Fruit fly (Drosophila melanogaster) whole organism, embryonic: ENCODE results near the gene HDAC1.

ENCODE experiments used
- BEAF-32 ChIP-seq: fragments of 200-800 bp; sonication (Bioruptor generic); optimal IDR thresholded peaks from 3 replicates; lab custom pipeline; 2017; ENCODE audit warnings: missing biosample characterization, missing genetic modification characterization, mild to moderate bottlenecking, moderate library complexity, missing genetic modification reagents
- BtbVII ChIP-seq: fragments of 200-800 bp; sonication (Bioruptor generic); optimal IDR thresholded peaks from 3 replicates; lab custom pipeline; 2017; ENCODE audit warnings: missing biosample characterization, mild to moderate bottlenecking, missing genetic modification characterization
- C15 ChIP-seq: fragments of 200-800 bp; sonication (Bioruptor generic); IDR thresholded peaks from 3 replicates; pipeline ENCODE4 v1.3.6; 2022; ENCODE audit warnings: missing biosample characterization, missing genetic modification characterization
- CG1024 ChIP-seq: fragments of 200-800 bp; sonication (Bioruptor generic); IDR thresholded peaks from 2 replicates; pipeline ENCODE4 v1.3.6; 2022; ENCODE audit warnings: missing biosample characterization, missing genetic modification characterization
- CG10267 ChIP-seq: fragments of 200-800 bp; sonication (Bioruptor generic); optimal IDR thresholded peaks from 2 replicates; lab custom pipeline; 2018; ENCODE audit warnings: missing biosample characterization, mild to moderate bottlenecking, missing genetic modification characterization, moderate library complexity
- CG10654 ChIP-seq: fragments of 200-800 bp; sonication (Bioruptor generic); optimal IDR thresholded peaks from 2 replicates; lab custom pipeline; 2016; ENCODE audit warnings: missing biosample characterization, missing genetic modification characterization
- CG10979 ChIP-seq: fragments of 200-800 bp; sonication (Bioruptor generic); optimal IDR thresholded peaks from 2 replicates; lab custom pipeline; 2018; ENCODE audit warnings: missing biosample characterization, mild to moderate bottlenecking, missing genetic modification characterization, moderate library complexity
- CG11456 ChIP-seq: fragments of 200-800 bp; sonication (Bioruptor generic); IDR thresholded peaks from 3 replicates; pipeline ENCODE4 v1.3.6; 2022; ENCODE audit warnings: missing biosample characterization, missing genetic modification characterization
- CG14860 ChIP-seq: fragments of 200-800 bp; sonication (Bioruptor generic); IDR thresholded peaks from 3 replicates; pipeline ENCODE4 v1.3.6; 2022; ENCODE audit warnings: missing biosample characterization, missing genetic modification characterization; ENCODE audit not compliant: partially characterized antibody
- CG17361 ChIP-seq: fragments of 200-800 bp; sonication (Bioruptor generic); IDR thresholded peaks from 3 replicates; pipeline ENCODE4 v1.3.6; 2022; ENCODE audit warnings: missing biosample characterization, missing genetic modification characterization
- CG18764 ChIP-seq: fragments of 200-800 bp; sonication (Bioruptor generic); optimal IDR thresholded peaks from 3 replicates; lab custom pipeline; 2016; ENCODE audit warnings: missing biosample characterization, missing genetic modification characterization
- CG3065 ChIP-seq: fragments of 200-800 bp; sonication (Bioruptor generic); optimal IDR thresholded peaks from 2 replicates; lab custom pipeline; 2016; ENCODE audit warnings: missing biosample characterization, missing genetic modification characterization
- CG3995 ChIP-seq: fragments of 200-800 bp; sonication (Bioruptor generic); optimal IDR thresholded peaks from 3 replicates; lab custom pipeline; 2016; ENCODE audit warnings: missing biosample characterization, missing genetic modification characterization
- CG4282 ChIP-seq: fragments of 200-800 bp; sonication (Bioruptor generic); optimal IDR thresholded peaks from 2 replicates; lab custom pipeline; 2016; ENCODE audit warnings: missing biosample characterization, missing genetic modification characterization
- CG7372 ChIP-seq: fragments of 200-800 bp; sonication (Bioruptor generic); IDR thresholded peaks from 2 replicates; pipeline ENCODE4 v1.3.6; 2022; ENCODE audit warnings: missing biosample characterization, missing genetic modification characterization
- CG8089 ChIP-seq: fragments of 200-800 bp; sonication (Bioruptor generic); optimal IDR thresholded peaks from 3 replicates; lab custom pipeline; 2016; ENCODE audit warnings: missing biosample characterization, missing genetic modification characterization
- CG9727 ChIP-seq: fragments of 200-800 bp; sonication (Bioruptor generic); optimal IDR thresholded peaks from 3 replicates; lab custom pipeline; 2017; ENCODE audit warnings: missing biosample characterization, mild to moderate bottlenecking, missing genetic modification characterization
- CG9932 ChIP-seq: fragments of 200-800 bp; sonication (Bioruptor generic); IDR thresholded peaks from 2 replicates; pipeline ENCODE4 v1.3.6; 2022; ENCODE audit warnings: missing biosample characterization, missing genetic modification characterization
- Camta ChIP-seq: fragments of 200-800 bp; sonication (Bioruptor generic); optimal IDR thresholded peaks from 2 replicates; lab custom pipeline; 2016; ENCODE audit warnings: missing biosample characterization, missing genetic modification characterization
- Dll ChIP-seq: fragments of 200-800 bp; sonication (Bioruptor generic); IDR thresholded peaks from 4 replicates; pipeline ENCODE4 v1.3.6; 2022; ENCODE audit warnings: missing biosample characterization, missing genetic modification characterization; ENCODE audit not compliant: partially characterized antibody
- Fer2 ChIP-seq: fragments of 200-800 bp; sonication (Bioruptor generic); optimal IDR thresholded peaks from 2 replicates; lab custom pipeline; 2018; ENCODE audit warnings: missing biosample characterization, mild to moderate bottlenecking, missing genetic modification characterization, moderate library complexity
- Gsc ChIP-seq: fragments of 200-800 bp; sonication (Bioruptor generic); IDR thresholded peaks from 2 replicates; pipeline ENCODE4 v1.3.6; 2022; ENCODE audit warnings: missing biosample characterization, missing genetic modification characterization
- HHEX ChIP-seq: fragments of 200-800 bp; sonication (Bioruptor generic); optimal IDR thresholded peaks from 3 replicates; lab custom pipeline; 2017; ENCODE audit warnings: missing biosample characterization, mild to moderate bottlenecking, missing genetic modification characterization, missing genetic modification reagents
- HLH4C ChIP-seq: fragments of 200-800 bp; sonication (Bioruptor generic); IDR thresholded peaks from 3 replicates; pipeline ENCODE4 v1.3.6; 2022; ENCODE audit warnings: missing biosample characterization, missing genetic modification characterization; ENCODE audit not compliant: partially characterized antibody
- HLHmδ ChIP-seq: fragments of 200-800 bp; sonication (Bioruptor generic); optimal IDR thresholded peaks from 2 replicates; lab custom pipeline; 2018; ENCODE audit warnings: missing biosample characterization, mild to moderate bottlenecking, missing genetic modification characterization, moderate library complexity
- Myb ChIP-seq: fragments of 200-800 bp; sonication (Bioruptor generic); optimal IDR thresholded peaks from 2 replicates; lab custom pipeline; 2016; ENCODE audit warnings: missing biosample characterization, missing genetic modification characterization
- NfI ChIP-seq: fragments of 200-800 bp; sonication (Bioruptor generic); optimal IDR thresholded peaks from 3 replicates; lab custom pipeline; 2018; ENCODE audit warnings: missing biosample characterization, mild to moderate bottlenecking, missing genetic modification characterization, moderate library complexity
- Oli ChIP-seq: fragments of 200-800 bp; sonication (Bioruptor generic); optimal IDR thresholded peaks from 2 replicates; lab custom pipeline; 2018; ENCODE audit warnings: missing biosample characterization, mild to moderate bottlenecking, missing genetic modification characterization, moderate library complexity
- PHDP ChIP-seq: fragments of 200-800 bp; sonication (Bioruptor generic); optimal IDR thresholded peaks from 3 replicates; lab custom pipeline; 2018; ENCODE audit warnings: missing biosample characterization, mild to moderate bottlenecking, missing genetic modification characterization, moderate library complexity
- Poxn ChIP-seq: fragments of 200-800 bp; sonication (Bioruptor generic); IDR thresholded peaks from 2 replicates; pipeline ENCODE4 v1.3.6; 2022; ENCODE audit warnings: missing biosample characterization, missing genetic modification characterization
- Sox102F ChIP-seq: fragments of 200-800 bp; sonication (Bioruptor generic); optimal IDR thresholded peaks from 2 replicates; lab custom pipeline; 2018; ENCODE audit warnings: missing biosample characterization, mild to moderate bottlenecking, missing genetic modification characterization, moderate library complexity
- Sry-δ ChIP-seq: fragments of 200-800 bp; sonication (Bioruptor generic); optimal IDR thresholded peaks from 2 replicates; lab custom pipeline; 2016; ENCODE audit warnings: missing biosample characterization, missing genetic modification characterization
- Xrp1 ChIP-seq: fragments of 200-800 bp; sonication (Bioruptor generic); IDR thresholded peaks from 2 replicates; pipeline ENCODE4 v1.3.6; 2022; ENCODE audit warnings: missing biosample characterization, missing genetic modification characterization
- amos ChIP-seq: fragments of 200-800 bp; sonication (Bioruptor generic); IDR thresholded peaks from 2 replicates; pipeline ENCODE4 v1.3.6; 2022; ENCODE audit warnings: missing biosample characterization, missing genetic modification characterization; ENCODE audit not compliant: partially characterized antibody
- ap ChIP-seq: fragments of 200-800 bp; sonication (Bioruptor generic); IDR thresholded peaks from 2 replicates; pipeline ENCODE4 v1.3.6; 2022; ENCODE audit warnings: missing biosample characterization, missing genetic modification characterization
- crc ChIP-seq: fragments of 200-800 bp; sonication (Bioruptor generic); optimal IDR thresholded peaks from 2 replicates; lab custom pipeline; 2016; ENCODE audit warnings: missing biosample characterization, missing genetic modification characterization
- dan ChIP-seq: fragments of 200-800 bp; sonication (Bioruptor generic); IDR thresholded peaks from 2 replicates; pipeline ENCODE4 v1.3.6; 2022; ENCODE audit warnings: missing biosample characterization, missing genetic modification characterization
- gem ChIP-seq: fragments of 200-800 bp; sonication (Bioruptor generic); optimal IDR thresholded peaks from 2 replicates; lab custom pipeline; 2019; ENCODE audit warnings: missing biosample characterization, mild to moderate bottlenecking, missing genetic modification characterization, moderate library complexity
- gsb ChIP-seq: fragments of 200-800 bp; sonication (Bioruptor generic); IDR thresholded peaks from 2 replicates; pipeline ENCODE4 v1.3.6; 2022; ENCODE audit warnings: missing biosample characterization, missing genetic modification characterization
- lov ChIP-seq, 2 experiments: fragments of 200-800 bp in 1 of 2; fragments of >200 bp in 1 of 2; sonication (Bioruptor generic) in 1 of 2; IDR thresholded peaks in 1 of 2; optimal IDR thresholded peaks in 1 of 2; 2 replicates in 1 of 2; 3 replicates in 1 of 2; pipeline versions ENCODE4 v1.3.6 to Lab custom; 2017 to 2022; ENCODE audit warnings: missing biosample characterization in 1 of 2, missing genetic modification characterization in 1 of 2
- mld ChIP-seq: fragments of 200-800 bp; sonication (Bioruptor generic); IDR thresholded peaks from 3 replicates; pipeline ENCODE4 v1.3.6; 2022; ENCODE audit warnings: missing biosample characterization, missing genetic modification characterization; ENCODE audit not compliant: partially characterized antibody
- pzg ChIP-seq: fragments of 200-800 bp; sonication (Bioruptor generic); optimal IDR thresholded peaks from 3 replicates; lab custom pipeline; 2018; ENCODE audit warnings: missing biosample characterization, mild to moderate bottlenecking, missing genetic modification characterization, moderate library complexity
- sens ChIP-seq: fragments of 200-800 bp; sonication (Bioruptor generic); peaks from one replicate; lab custom pipeline; 2016; ENCODE audit warnings: missing biosample characterization, missing genetic modification characterization
- sima ChIP-seq: fragments of 200-800 bp; sonication (Bioruptor generic); optimal IDR thresholded peaks from 2 replicates; lab custom pipeline; 2016; ENCODE audit warnings: missing biosample characterization, missing genetic modification characterization
- sna ChIP-seq: fragments of 200-800 bp; sonication (Bioruptor generic); IDR thresholded peaks from 2 replicates; pipeline ENCODE4 v1.3.6; 2022; ENCODE audit warnings: missing biosample characterization, missing genetic modification characterization; ENCODE audit not compliant: partially characterized antibody
- tna ChIP-seq: fragments of 200-800 bp; sonication (Bioruptor generic); IDR thresholded peaks from 2 replicates; pipeline ENCODE4 v1.3.6; 2022; ENCODE audit warnings: missing biosample characterization, missing genetic modification characterization; ENCODE audit not compliant: partially characterized antibody
- toy ChIP-seq: fragments of 200-800 bp; sonication (Bioruptor generic); IDR thresholded peaks from 2 replicates; pipeline ENCODE4 v1.3.6; 2022; ENCODE audit warnings: missing biosample characterization, missing genetic modification characterization
- tx ChIP-seq: fragments of 200-800 bp; sonication (Bioruptor generic); optimal IDR thresholded peaks from 2 replicates; lab custom pipeline; 2016; ENCODE audit warnings: missing biosample characterization, missing genetic modification characterization
- wor ChIP-seq: fragments of 200-800 bp; sonication (Bioruptor generic); IDR thresholded peaks from 2 replicates; pipeline ENCODE4 v1.3.6; 2022; ENCODE audit warnings: missing biosample characterization, missing genetic modification characterization
- zf30C ChIP-seq: fragments of 200-800 bp; sonication (Bioruptor generic); optimal IDR thresholded peaks from 3 replicates; lab custom pipeline; 2018; ENCODE audit warnings: missing biosample characterization, mild to moderate bottlenecking, missing genetic modification characterization
- zfh2 ChIP-seq: fragments of 200-800 bp; sonication (Bioruptor generic); optimal IDR thresholded peaks from 2 replicates; lab custom pipeline; 2016; ENCODE audit warnings: missing biosample characterization, missing genetic modification characterization

The HDAC1 gene

DNA sequence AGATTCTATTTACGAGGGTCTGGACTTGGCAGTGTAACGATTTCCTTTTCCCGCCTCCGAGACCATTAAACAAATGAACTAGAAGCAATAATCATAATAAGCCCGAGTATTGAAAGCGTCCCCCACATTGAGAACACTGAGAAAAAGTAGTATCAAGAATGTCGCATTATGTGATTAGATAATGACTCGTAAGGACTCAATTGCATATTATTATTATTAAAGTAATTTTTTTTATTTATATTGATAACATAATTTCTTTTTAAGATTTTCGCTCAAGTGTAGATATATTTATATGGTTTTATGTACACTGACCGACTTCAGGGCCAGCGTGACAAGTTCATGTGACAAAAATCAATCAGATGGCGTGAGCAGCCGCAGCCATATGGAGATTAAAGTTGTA lies 23.1 kb upstream of the HDAC1 start (continued):
- TF ChIP-seq CG1024, result no peak
- no peak for TF ChIP-seq CG9932 (GFP tag; lab: Robert Waterston, UW)
- peak; percentile 27 for TF ChIP-seq CG10654 (GFP tag; lab: Kevin White, UChicago)
- TF ChIP-seq Sox102F (GFP tag; lab: Kevin White, UChicago), result peak; percentile 72
- no peak for TF ChIP-seq zfh2 (GFP tag; lab: Kevin White, UChicago)
- TF ChIP-seq sna (GFP tag; lab: Robert Waterston, UW), result no peak
- TF ChIP-seq lov (optimal IDR thresholded peaks at IDR 0.05; lab: Kevin White, UChicago), result no peak
- TF ChIP-seq lov (GFP tag; IDR thresholded peaks at IDR 0.05; lab: Robert Waterston, UW), result no peak
- no peak for TF ChIP-seq amos (GFP tag; lab: Robert Waterston, UW)
- TF ChIP-seq HLH4C (GFP tag; lab: Robert Waterston, UW), result no peak
- no peak for TF ChIP-seq C15
- peak; percentile 45 for TF ChIP-seq BtbVII
- no peak for TF ChIP-seq CG3995 (GFP tag; lab: Kevin White, UChicago)
- TF ChIP-seq Fer2, result no peak
- TF ChIP-seq dan (GFP tag; lab: Robert Waterston, UW), result no peak
- TF ChIP-seq Dll, result no peak
- peak; percentile 68 for TF ChIP-seq PHDP (tag; lab: Kevin White, UChicago)
- TF ChIP-seq mld (GFP tag; lab: Robert Waterston, UW), result no peak
- TF ChIP-seq tx (GFP tag; lab: Kevin White, UChicago), result no peak
- peak; percentile 39 for TF ChIP-seq CG10267 (tag; lab: Kevin White, UChicago)
- no peak for TF ChIP-seq CG18764
- peak; percentile 69 for TF ChIP-seq Xrp1 (GFP tag; lab: Robert Waterston, UW)
- no peak for TF ChIP-seq CG4282 (GFP tag; lab: Kevin White, UChicago)
- peak; percentile 27 for TF ChIP-seq CG9727 (GFP tag; lab: Kevin White, UChicago)
- peak; percentile 54 for TF ChIP-seq CG10979 (tag; lab: Kevin White, UChicago)
- no peak for TF ChIP-seq Sry-δ
- no peak for TF ChIP-seq CG8089
- TF ChIP-seq HLHmδ (GFP tag; lab: Kevin White, UChicago), result no peak
- TF ChIP-seq Myb (GFP tag; lab: Kevin White, UChicago), result no peak
- TF ChIP-seq CG14860 (GFP tag; lab: Robert Waterston, UW), result no peak
- TF ChIP-seq CG17361 (GFP tag; lab: Robert Waterston, UW), result peak; percentile 36; the same call in 1 of the 3 replicates
- TF ChIP-seq Gsc (GFP tag; lab: Robert Waterston, UW), result no peak
- no peak for TF ChIP-seq Poxn
- TF ChIP-seq toy (GFP tag; lab: Robert Waterston, UW), result no peak
- no peak for TF ChIP-seq pzg (GFP tag; lab: Kevin White, UChicago)
- peak; percentile 9 for TF ChIP-seq sens (GFP tag; lab: Kevin White, UChicago)
- peak; percentile 75 for TF ChIP-seq gem (tag; lab: Kevin White, UChicago)
- no peak for TF ChIP-seq CG3065 (GFP tag; lab: Kevin White, UChicago)
- TF ChIP-seq sima, result no peak
- peak; percentile 45 for TF ChIP-seq Oli (tag; lab: Kevin White, UChicago)
- no peak for TF ChIP-seq zf30C (GFP tag; lab: Kevin White, UChicago)
- TF ChIP-seq gsb (GFP tag; lab: Robert Waterston, UW), result no peak
- TF ChIP-seq CG7372 (GFP tag; lab: Robert Waterston, UW), result peak; percentile 49; the same call in 1 of the 2 replicates
- no peak for TF ChIP-seq NfI (GFP tag; lab: Kevin White, UChicago)
- TF ChIP-seq ap (GFP tag; lab: Robert Waterston, UW), result peak; percentile 57
- TF ChIP-seq CG11456, result no peak; the same call in 2 of the 3 replicates
- TF ChIP-seq tna, result no peak
- no peak for TF ChIP-seq Camta (GFP tag; lab: Kevin White, UChicago)
- no peak for TF ChIP-seq wor (GFP tag; lab: Robert Waterston, UW)
- TF ChIP-seq BEAF-32 (GFP tag; lab: Kevin White, UChicago), result no peak
- peak; percentile 48 for TF ChIP-seq HHEX
- TF ChIP-seq crc (GFP tag; lab: Kevin White, UChicago), result no peak
